Worm (Caenorhabditis elegans) whole organism, L1 larva: Measurements from ENCODE around the gene C07D10.5.
A peak's percentile ranks its signal among the peaks of the same experiment; 100 is the strongest.

Source experiments
- C16A3.4 ChIP-seq: fragments of 150-350 bp; optimal IDR thresholded peaks from 2 replicates; lab custom pipeline; 2014; ENCODE audit warnings: missing biosample characterization, missing genetic modification characterization
- C34B4.2 ChIP-seq: sonication (generic microtip); optimal IDR thresholded peaks from 2 replicates; lab custom pipeline; 2017; ENCODE audit warnings: mild to moderate bottlenecking, missing genetic modification characterization, missing compliant biosample characterization
- Y116A8C.19 ChIP-seq: sonication (generic microtip); optimal IDR thresholded peaks from 2 replicates; lab custom pipeline; 2016; ENCODE audit warnings: missing compliant biosample characterization, missing genetic modification characterization, borderline replicate concordance
- blmp-1 ChIP-seq: fragments of 150-350 bp; optimal IDR thresholded peaks from 2 replicates; lab custom pipeline; 2014; ENCODE audit warnings: missing biosample characterization, missing genetic modification characterization
- ceh-90 ChIP-seq: sonication (generic microtip); optimal IDR thresholded peaks from 2 replicates; lab custom pipeline; 2016; ENCODE audit warnings: missing genetic modification characterization, missing compliant biosample characterization
- efl-1 ChIP-seq, 4 experiments: fragments of 150-350 bp; optimal IDR thresholded peaks in 3 of 4; peaks in 1 of 4; 1 replicate in 1 of 4; 2 replicates in 3 of 4; lab custom pipeline; 2014; ENCODE audit warnings: missing biosample characterization in 2 of 4, missing genetic modification characterization in 2 of 4, missing genetic modification reagents in 2 of 4
- egl-13 ChIP-seq: sonication (generic microtip); optimal IDR thresholded peaks from 2 replicates; lab custom pipeline; 2016; ENCODE audit warnings: missing genotype, missing genetic modification reagents, missing genetic modification characterization, missing compliant biosample characterization
- elt-2 ChIP-seq: sonication (generic microtip); optimal IDR thresholded peaks from 2 replicates; lab custom pipeline; 2016; ENCODE audit warnings: missing genetic modification characterization, mild to moderate bottlenecking, inconsistent platforms, missing compliant biosample characterization, missing genetic modification reagents
- elt-3 ChIP-seq, 6 experiments: fragments of 150-350 bp in 1 of 6; sonication (generic microtip); optimal IDR thresholded peaks; 2 replicates each; lab custom pipeline; 2017 to 2018; ENCODE audit warnings: missing biosample characterization in 6 of 6, missing genetic modification characterization in 6 of 6, inconsistent platforms in 1 of 6
- ets-5 ChIP-seq: fragments of 200-800 bp; sonication (Bioruptor generic); IDR thresholded peaks from 2 replicates; pipeline ENCODE4 v1.3.6; 2022; ENCODE audit warnings: missing genetic modification characterization, missing compliant biosample characterization
- grh-1 ChIP-seq: fragments of 200-800 bp; sonication (Bioruptor generic); IDR thresholded peaks from 2 replicates; pipeline ENCODE4 v1.3.6; 2022; ENCODE audit warnings: missing genetic modification reagents, missing genetic modification characterization, missing compliant biosample characterization
- hlh-4 ChIP-seq: sonication (generic microtip); optimal IDR thresholded peaks from 2 replicates; lab custom pipeline; 2016; ENCODE audit warnings: mild to moderate bottlenecking, missing genetic modification characterization, missing compliant biosample characterization
- hpl-2 ChIP-seq: fragments of 150-350 bp; optimal IDR thresholded peaks from 2 replicates; lab custom pipeline; 2014; ENCODE audit warnings: missing biosample characterization, missing genetic modification reagents, missing genetic modification characterization
- lin-14 ChIP-seq: fragments of 200-800 bp; sonication (Bioruptor generic); optimal IDR thresholded peaks from 2 replicates; lab custom pipeline; 2018; ENCODE audit warnings: mild to moderate bottlenecking, missing genetic modification characterization, moderate library complexity, missing compliant biosample characterization
- lsy-2 ChIP-seq, 2 experiments: fragments of 150-350 bp; optimal IDR thresholded peaks; 2 replicates each; lab custom pipeline; 2014; ENCODE audit warnings: missing biosample characterization in 2 of 2, missing genetic modification characterization in 2 of 2
- mdl-1 ChIP-seq, 2 experiments: fragments of 150-350 bp; optimal IDR thresholded peaks; 2 replicates each; lab custom pipeline; 2014 to 2017; ENCODE audit warnings: missing biosample characterization in 2 of 2, missing genetic modification characterization in 2 of 2, inconsistent platforms in 1 of 2
- mef-2 ChIP-seq: fragments of 150-350 bp; optimal IDR thresholded peaks from 2 replicates; lab custom pipeline; 2014; ENCODE audit warnings: missing biosample characterization, missing genetic modification characterization
- nhr-28 ChIP-seq: fragments of 150-350 bp; optimal IDR thresholded peaks from 2 replicates; lab custom pipeline; 2014; ENCODE audit warnings: missing biosample characterization, missing genetic modification characterization
- nhr-76 ChIP-seq: sonication (generic microtip); optimal IDR thresholded peaks from 2 replicates; lab custom pipeline; 2017; ENCODE audit warnings: missing biosample characterization, missing genetic modification characterization
- nhr-85 ChIP-seq: sonication (generic microtip); peaks from one replicate; lab custom pipeline; 2016; ENCODE audit warnings: missing genetic modification characterization, inconsistent platforms, missing compliant biosample characterization
- nhr-90 ChIP-seq: sonication (generic microtip); optimal IDR thresholded peaks from 2 replicates; lab custom pipeline; 2016; ENCODE audit warnings: mild to moderate bottlenecking, missing genetic modification characterization, missing compliant biosample characterization; ENCODE audit not compliant: poor library complexity
- pag-3 ChIP-seq: sonication (generic microtip); optimal IDR thresholded peaks from 2 replicates; lab custom pipeline; 2017; ENCODE audit warnings: missing genetic modification characterization, mild to moderate bottlenecking, missing compliant biosample characterization, antibody characterized with exemption, borderline replicate concordance; ENCODE audit not compliant: insufficient read depth
- pax-3 ChIP-seq: fragments of 200-800 bp; sonication (Bioruptor generic); optimal IDR thresholded peaks from 2 replicates; lab custom pipeline; 2018; ENCODE audit warnings: mild to moderate bottlenecking, missing genetic modification characterization, moderate library complexity, missing compliant biosample characterization
- pqm-1 ChIP-seq: sonication (generic microtip); optimal IDR thresholded peaks from 3 replicates; lab custom pipeline; 2017; ENCODE audit warnings: missing biosample characterization, missing genetic modification characterization
- skn-1 ChIP-seq: fragments of 150-350 bp; optimal IDR thresholded peaks from 2 replicates; lab custom pipeline; 2014; ENCODE audit warnings: missing biosample characterization, missing genetic modification characterization
- snpc-4 ChIP-seq: fragments of 150-350 bp; optimal IDR thresholded peaks from 2 replicates; lab custom pipeline; 2014; ENCODE audit warnings: missing biosample characterization, missing genetic modification characterization
- snu-23 ChIP-seq: sonication (generic microtip); optimal IDR thresholded peaks from 2 replicates; lab custom pipeline; 2016; ENCODE audit warnings: missing genetic modification characterization, missing compliant biosample characterization
- sox-4 ChIP-seq: sonication (generic microtip); optimal IDR thresholded peaks from 2 replicates; lab custom pipeline; 2016; ENCODE audit warnings: missing genetic modification characterization, missing compliant biosample characterization
- swsn-7 ChIP-seq: sonication (generic microtip); optimal IDR thresholded peaks from 2 replicates; lab custom pipeline; 2016; ENCODE audit warnings: missing genetic modification characterization, missing compliant biosample characterization
- tbx-2 ChIP-seq: sonication (generic microtip); optimal IDR thresholded peaks from 2 replicates; lab custom pipeline; 2016; ENCODE audit warnings: missing genetic modification characterization, missing compliant biosample characterization
- unc-130 ChIP-seq: fragments of 150-350 bp; optimal IDR thresholded peaks from 2 replicates; lab custom pipeline; 2017; ENCODE audit warnings: missing biosample characterization, missing genetic modification characterization, inconsistent platforms
- unc-62 ChIP-seq: fragments of 150-350 bp; optimal IDR thresholded peaks from 2 replicates; lab custom pipeline; 2014; ENCODE audit warnings: missing biosample characterization, missing genetic modification reagents, missing genetic modification characterization
- unc-86 ChIP-seq: sonication (generic microtip); optimal IDR thresholded peaks from 2 replicates; lab custom pipeline; 2016; ENCODE audit warnings: missing genetic modification characterization, missing compliant biosample characterization
- vab-15 ChIP-seq: sonication (generic microtip); optimal IDR thresholded peaks from 2 replicates; lab custom pipeline; 2017; ENCODE audit warnings: missing genotype, mild to moderate bottlenecking, missing genetic modification characterization, missing compliant biosample characterization
- zip-4 ChIP-seq: fragments of 200-800 bp; sonication (Bioruptor generic); optimal IDR thresholded peaks from 2 replicates; lab custom pipeline; 2018; ENCODE audit warnings: mild to moderate bottlenecking, missing genetic modification characterization, moderate library complexity, missing compliant biosample characterization

C07D10.5 gene

ce11 chrII:7398712-7399111 lies 17.4 kb downstream of the C07D10.5 start, which contains the start of gene C07D10.1:
TSS of gene C07D10.1 (plus strand) at chrII:7399012.
- TF ChIP-seq tbx-2 (tag; lab: Kevin White, UChicago) (no peak), unc-86 (tag; lab: Kevin White, UChicago) (no peak), ets-5 (GFP tag; lab: Robert Waterston, UW) (no peak), snpc-4 (tag; lab: Kevin White, UChicago) (no peak), sox-4 (tag; lab: Kevin White, UChicago) (no peak), hpl-2 (GFP tag; lab: Kevin White, UChicago) (no peak), Y116A8C.19 (tag; lab: Kevin White, UChicago) (no peak), nhr-76 (tag; lab: Kevin White, UChicago) (no peak), skn-1 (no peak)

- TF ChIP-seq hpl-2 (GFP tag; lab: Kevin White, UChicago) (no peak), egl-13 (no peak), snu-23 (no peak), mdl-1 (tag; optimal IDR thresholded peaks at IDR 0.05; lab: Kevin White, UChicago) (no peak), nhr-90 (no peak), Y116A8C.19 (tag; lab: Kevin White, UChicago) (no peak), nhr-28 (tag; lab: Kevin White, UChicago) (no peak), swsn-7 (tag; lab: Kevin White, UChicago) (no peak), sox-4 (tag; lab: Kevin White, UChicago) (no peak), C16A3.4 (tag; lab: Kevin White, UChicago) (no peak), pqm-1 (tag; lab: Kevin White, UChicago) (no peak), C34B4.2 (tag; lab: Kevin White, UChicago) (no peak), ceh-90 (tag; lab: Kevin White, UChicago) (no peak), nhr-76 (tag; lab: Kevin White, UChicago) (no peak)
These were observed 21.3 kb downstream of the C07D10.5 start, which contains the start of gene nas-7 for ce11 chrII:7402625-7403024. TSS of gene nas-7 (minus strand) at chrII:7402725.

ce11 chrII:7404001-7404400 lies 22.6 kb downstream of the C07D10.5 start:
- TF ChIP-seq mef-2 (tag; lab: Kevin White, UChicago) (no peak), grh-1 (GFP tag; lab: Robert Waterston, UW) (no peak), snpc-4 (tag; lab: Kevin White, UChicago) (no peak), nhr-90 (no peak), blmp-1 (tag; lab: Kevin White, UChicago) (peak; percentile 16), efl-1 (optimal IDR thresholded peaks at IDR 0.05; lab: Kevin White, UChicago) (no peak), efl-1 (GFP tag; optimal IDR thresholded peaks at IDR 0.05 in 1 of 2; lab: Kevin White, UChicago) (peak in 1 of 2 experiments; percentile 69)

ce11 chrII:7405262-7405661 lies 23.9 kb downstream of the C07D10.5 start:
- no peak for TF ChIP-seq vab-15
- peak in 3 of 6 experiments; percentile 23 to 41 (median 40) for TF ChIP-seq elt-3 (tag; optimal IDR thresholded peaks at IDR 0.05; lab: Kevin White, UChicago)
- TF ChIP-seq nhr-85 (tag; lab: Kevin White, UChicago): peak; percentile 88
- TF ChIP-seq blmp-1 (tag; lab: Kevin White, UChicago): peak; percentile 100
- no peak for TF ChIP-seq unc-62
- no peak for TF ChIP-seq zip-4 (GFP tag; lab: Kevin White, UChicago)
- TF ChIP-seq egl-13: no peak
- peak; percentile 75 for TF ChIP-seq lin-14 (GFP tag; lab: Kevin White, UChicago)
- TF ChIP-seq lsy-2 (tag; optimal IDR thresholded peaks at IDR 0.05; lab: Kevin White, UChicago): peak in 1 of 2 experiments; percentile 16
- no peak for TF ChIP-seq elt-2

ce11 chrII:7406438-7406837 lies 25.1 kb downstream of the C07D10.5 start:
- no peak for TF ChIP-seq hpl-2 (GFP tag; lab: Kevin White, UChicago)
- no peak for TF ChIP-seq C16A3.4 (tag; lab: Kevin White, UChicago)
- no peak for TF ChIP-seq pax-3
- TF ChIP-seq unc-130 (tag; lab: Kevin White, UChicago): no peak
- TF ChIP-seq blmp-1 (tag; lab: Kevin White, UChicago): peak; percentile 67
- no peak for TF ChIP-seq pag-3 (tag; lab: Kevin White, UChicago)
- TF ChIP-seq hlh-4 (tag; lab: Kevin White, UChicago): no peak
